Worm (Caenorhabditis elegans) whole organism, L4/young adult: ENCODE data around the gene swt-2.

Source experiments
- W03F9.2 ChIP-seq: fragments of 150-350 bp; optimal IDR thresholded peaks from 2 replicates; lab custom pipeline; 2014; ENCODE audit warnings: missing biosample characterization, missing genetic modification characterization
- dao-5 ChIP-seq: sonication (generic microtip); optimal IDR thresholded peaks from 2 replicates; lab custom pipeline; 2016; ENCODE audit warnings: missing genotype, missing genetic modification characterization, moderate library complexity, missing compliant biosample characterization
- him-1 ChIP-seq: sonication (generic microtip); optimal IDR thresholded peaks from 2 replicates; lab custom pipeline; 2016; ENCODE audit warnings: missing genotype, missing genetic modification reagents, missing genetic modification characterization, missing compliant biosample characterization

DNA sequence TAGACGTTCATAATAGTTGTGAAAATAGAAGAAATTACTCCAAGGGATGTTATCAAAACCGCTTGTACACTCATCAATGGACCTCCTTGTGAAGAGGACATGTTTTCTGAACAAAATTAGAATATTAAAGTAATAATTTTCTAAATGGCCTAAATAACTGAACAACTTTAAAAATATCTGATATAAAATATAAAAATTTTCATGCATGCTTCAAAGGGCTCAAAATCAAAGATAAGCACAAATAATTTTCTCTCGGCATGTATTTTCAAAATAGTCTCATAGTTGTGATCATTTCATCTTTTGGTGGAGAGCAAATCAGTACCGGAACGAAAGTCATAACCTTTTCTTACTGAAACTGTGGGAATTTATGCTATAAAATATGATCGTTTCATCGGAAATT lies 44.9 kb upstream of the swt-2 start, which contains the start of gene srbc-8:
- TF ChIP-seq him-1 (no peak), W03F9.2 (tag; lab: Kevin White, UChicago) (no peak), dao-5 (tag; lab: Kevin White, UChicago) (no peak)
